Fruit fly (Drosophila melanogaster) whole organism, embryonic: ENCODE measurements around the gene CAHbeta.
A peak's percentile ranks its signal among the peaks of the same experiment; 100 is the strongest.

Source experiments
- Antp ChIP-seq: fragments of 200-800 bp; sonication (Bioruptor generic); optimal IDR thresholded peaks from 3 replicates; lab custom pipeline; 2016; ENCODE audit warnings: missing biosample characterization, missing genetic modification characterization
- B-H1 ChIP-seq: fragments of 200-800 bp; sonication (Bioruptor generic); IDR thresholded peaks from 3 replicates; pipeline ENCODE4 v1.3.6; 2022; ENCODE audit warnings: missing biosample characterization, missing genetic modification characterization
- CG10321 ChIP-seq: fragments of 200-800 bp; sonication (Bioruptor generic); IDR thresholded peaks from 2 replicates; pipeline ENCODE4 v1.3.6; 2022; ENCODE audit warnings: missing biosample characterization, missing genetic modification characterization
- CG10462 ChIP-seq: fragments of 200-800 bp; sonication (Bioruptor generic); optimal IDR thresholded peaks from 2 replicates; lab custom pipeline; 2016; ENCODE audit warnings: missing biosample characterization, missing genetic modification characterization
- CG10979 ChIP-seq: fragments of 200-800 bp; sonication (Bioruptor generic); optimal IDR thresholded peaks from 2 replicates; lab custom pipeline; 2018; ENCODE audit warnings: missing biosample characterization, mild to moderate bottlenecking, missing genetic modification characterization, moderate library complexity
- CG11085 ChIP-seq: fragments of 200-800 bp; sonication (Bioruptor generic); IDR thresholded peaks from 2 replicates; pipeline ENCODE4 v1.3.6; 2022; ENCODE audit warnings: missing biosample characterization, missing genetic modification characterization
- CG12155 ChIP-seq: fragments of 200-800 bp; sonication (Bioruptor generic); optimal IDR thresholded peaks from 3 replicates; lab custom pipeline; 2016; ENCODE audit warnings: missing biosample characterization, missing genetic modification characterization
- CG1233 ChIP-seq: fragments of 200-800 bp; sonication (Bioruptor generic); optimal IDR thresholded peaks from 4 replicates; lab custom pipeline; 2018; ENCODE audit warnings: missing biosample characterization, mild to moderate bottlenecking, missing genetic modification characterization
- CG16863 ChIP-seq: fragments of 200-800 bp; sonication (Bioruptor generic); optimal IDR thresholded peaks from 3 replicates; lab custom pipeline; 2016; ENCODE audit warnings: missing biosample characterization, missing genetic modification characterization
- CG17612 ChIP-seq: fragments of 200-800 bp; sonication (Bioruptor generic); IDR thresholded peaks from 2 replicates; pipeline ENCODE4 v1.3.6; 2022; ENCODE audit warnings: missing biosample characterization, missing genetic modification characterization
- CG17912 ChIP-seq: fragments of 200-800 bp; sonication (Bioruptor generic); optimal IDR thresholded peaks from 2 replicates; lab custom pipeline; 2018; ENCODE audit warnings: missing biosample characterization, mild to moderate bottlenecking, missing genetic modification characterization
- CG1792 ChIP-seq: fragments of 200-800 bp; sonication (Bioruptor generic); optimal IDR thresholded peaks from 2 replicates; lab custom pipeline; 2016; ENCODE audit warnings: missing biosample characterization, missing genetic modification characterization
- CG18262 ChIP-seq: fragments of 200-800 bp; optimal IDR thresholded peaks from 3 replicates; lab custom pipeline; 2019; ENCODE audit warnings: missing biosample characterization, mild to moderate bottlenecking, missing genetic modification characterization, moderate library complexity
- CG18476 ChIP-seq: fragments of 200-800 bp; sonication (Bioruptor generic); optimal IDR thresholded peaks from 2 replicates; lab custom pipeline; 2016; ENCODE audit warnings: missing biosample characterization, mild to moderate bottlenecking, missing genetic modification characterization
- CG3065 ChIP-seq: fragments of 200-800 bp; sonication (Bioruptor generic); optimal IDR thresholded peaks from 2 replicates; lab custom pipeline; 2016; ENCODE audit warnings: missing biosample characterization, missing genetic modification characterization
- CG32532 ChIP-seq: fragments of 200-800 bp; sonication (Bioruptor generic); IDR thresholded peaks from 2 replicates; pipeline ENCODE4 v1.3.6; 2022; ENCODE audit warnings: missing biosample characterization, missing genetic modification characterization
- CG5953 ChIP-seq: fragments of 200-800 bp; sonication (Bioruptor generic); IDR thresholded peaks from 2 replicates; pipeline ENCODE4 v1.3.6; 2022; ENCODE audit warnings: missing biosample characterization, missing genetic modification characterization
- CG9932 ChIP-seq: fragments of 200-800 bp; sonication (Bioruptor generic); IDR thresholded peaks from 2 replicates; pipeline ENCODE4 v1.3.6; 2022; ENCODE audit warnings: missing biosample characterization, missing genetic modification characterization
- Dad ChIP-seq: fragments of 200-800 bp; sonication (Bioruptor generic); optimal IDR thresholded peaks from 3 replicates; lab custom pipeline; 2016; ENCODE audit warnings: missing biosample characterization, missing genetic modification characterization
- Dfd ChIP-seq, 2 experiments: fragments of >200 bp; optimal IDR thresholded peaks; 2 replicates each; lab custom pipeline; 2017; ENCODE audit warnings: missing biosample characterization in 2 of 2, missing genetic modification characterization in 2 of 2
- Dip3 ChIP-seq: fragments of 200-800 bp; sonication (Bioruptor generic); optimal IDR thresholded peaks from 3 replicates; lab custom pipeline; 2016; ENCODE audit warnings: missing biosample characterization, missing genetic modification characterization
- Doc3 ChIP-seq: fragments of 200-800 bp; sonication (Bioruptor generic); IDR thresholded peaks from 3 replicates; pipeline ENCODE4 v1.3.6; 2022; ENCODE audit warnings: missing biosample characterization, missing genetic modification characterization; ENCODE audit not compliant: partially characterized antibody
- Eip74EF ChIP-seq, 2 experiments: fragments of 200-800 bp in 1 of 2; fragments of >200 bp in 1 of 2; sonication (Bioruptor generic) in 1 of 2; optimal IDR thresholded peaks; 2 replicates each; lab custom pipeline; 2017 to 2019; ENCODE audit warnings: missing biosample characterization in 2 of 2, missing genetic modification characterization in 2 of 2, mild to moderate bottlenecking in 1 of 2, moderate library complexity in 1 of 2
- NC2α ChIP-seq: fragments of 200-800 bp; sonication (Bioruptor generic); optimal IDR thresholded peaks from 2 replicates; lab custom pipeline; 2016; ENCODE audit warnings: missing biosample characterization, missing genetic modification characterization
- Oaz ChIP-seq: fragments of 200-800 bp; sonication (Bioruptor generic); IDR thresholded peaks from 2 replicates; pipeline ENCODE4 v1.3.6; 2022; ENCODE audit warnings: missing biosample characterization, missing genetic modification characterization
- Optix ChIP-seq: fragments of 200-800 bp; sonication (Bioruptor generic); IDR thresholded peaks from 3 replicates; pipeline ENCODE4 v1.3.6; 2022; ENCODE audit warnings: missing biosample characterization, missing genetic modification characterization
- Poxn ChIP-seq: fragments of 200-800 bp; sonication (Bioruptor generic); IDR thresholded peaks from 2 replicates; pipeline ENCODE4 v1.3.6; 2022; ENCODE audit warnings: missing biosample characterization, missing genetic modification characterization
- Rx ChIP-seq: fragments of 200-800 bp; sonication (Bioruptor generic); IDR thresholded peaks from 2 replicates; pipeline ENCODE4 v1.3.6; 2022; ENCODE audit warnings: missing biosample characterization, missing genetic modification characterization
- al ChIP-seq: fragments of 200-800 bp; sonication (Bioruptor generic); IDR thresholded peaks from 2 replicates; pipeline ENCODE4 v1.3.6; 2022; ENCODE audit warnings: missing biosample characterization, missing genetic modification characterization
- ap ChIP-seq: fragments of 200-800 bp; sonication (Bioruptor generic); IDR thresholded peaks from 2 replicates; pipeline ENCODE4 v1.3.6; 2022; ENCODE audit warnings: missing biosample characterization, missing genetic modification characterization
- ase ChIP-seq: fragments of 200-800 bp; sonication (Bioruptor generic); IDR thresholded peaks from 3 replicates; pipeline ENCODE4 v1.3.6; 2022; ENCODE audit warnings: missing biosample characterization, missing genetic modification characterization
- bab2 ChIP-seq: fragments of 200-800 bp; sonication (Bioruptor generic); optimal IDR thresholded peaks from 2 replicates; lab custom pipeline; 2016; ENCODE audit warnings: missing biosample characterization, missing genetic modification characterization
- bowl ChIP-seq: fragments of 200-800 bp; sonication (Bioruptor generic); IDR thresholded peaks from 2 replicates; pipeline ENCODE4 v1.3.6; 2022; ENCODE audit warnings: missing biosample characterization, missing genetic modification characterization
- ci ChIP-seq: fragments of 200-800 bp; sonication (Bioruptor generic); IDR thresholded peaks from 3 replicates; pipeline ENCODE4 v1.3.6; 2022; ENCODE audit warnings: missing biosample characterization, missing genetic modification characterization
- crol ChIP-seq: fragments of 200-800 bp; sonication (Bioruptor generic); IDR thresholded peaks from 2 replicates; pipeline ENCODE4 v1.3.6; 2022; ENCODE audit warnings: missing biosample characterization, missing genetic modification characterization
- da ChIP-seq: fragments of 200-800 bp; sonication (Bioruptor generic); optimal IDR thresholded peaks from 2 replicates; lab custom pipeline; 2016; ENCODE audit warnings: missing biosample characterization, missing genetic modification characterization
- dan ChIP-seq: fragments of 200-800 bp; sonication (Bioruptor generic); IDR thresholded peaks from 2 replicates; pipeline ENCODE4 v1.3.6; 2022; ENCODE audit warnings: missing biosample characterization, missing genetic modification characterization
- fu2 ChIP-seq: fragments of 200-800 bp; sonication (Bioruptor generic); optimal IDR thresholded peaks from 2 replicates; lab custom pipeline; 2016; ENCODE audit warnings: missing biosample characterization, missing genetic modification characterization
- grn ChIP-seq: fragments of 200-800 bp; sonication (Bioruptor generic); optimal IDR thresholded peaks from 3 replicates; lab custom pipeline; 2017; ENCODE audit warnings: missing biosample characterization, missing genetic modification characterization
- pan ChIP-seq, 4 experiments: fragments of >200 bp in 3 of 4; fragments of 200-800 bp in 1 of 4; sonication (Bioruptor generic) in 1 of 4; optimal IDR thresholded peaks in 3 of 4; IDR thresholded peaks in 1 of 4; 2 replicates each; pipeline versions ENCODE4 v1.3.6 to Lab custom; 2017 to 2022; ENCODE audit warnings: missing biosample characterization in 2 of 4, missing genetic modification characterization in 2 of 4, mixed read lengths in 1 of 4
- phol ChIP-seq: fragments of 200-800 bp; sonication (Bioruptor generic); optimal IDR thresholded peaks from 3 replicates; lab custom pipeline; 2018; ENCODE audit warnings: missing biosample characterization, mild to moderate bottlenecking, missing genetic modification characterization, moderate library complexity
- prd ChIP-seq, 3 experiments: fragments of >200 bp in 2 of 3; fragments of 200-800 bp in 1 of 3; sonication (Bioruptor generic) in 1 of 3; optimal IDR thresholded peaks in 2 of 3; IDR thresholded peaks in 1 of 3; 2 replicates in 2 of 3; 3 replicates in 1 of 3; pipeline versions ENCODE4 v1.3.6 to Lab custom; 2017 to 2022; ENCODE audit warnings: missing biosample characterization in 1 of 3, missing genetic modification characterization in 1 of 3
- pum ChIP-seq: fragments of 200-800 bp; sonication (Bioruptor generic); optimal IDR thresholded peaks from 2 replicates; lab custom pipeline; 2016; ENCODE audit warnings: missing biosample characterization, missing genetic modification characterization
- row ChIP-seq: fragments of 200-800 bp; sonication (Bioruptor generic); IDR thresholded peaks from 3 replicates; pipeline ENCODE4 v1.3.6; 2022; ENCODE audit warnings: missing biosample characterization, missing genetic modification characterization
- run ChIP-seq: fragments of 200-800 bp; sonication (Bioruptor generic); optimal IDR thresholded peaks from 3 replicates; lab custom pipeline; 2018; ENCODE audit warnings: missing biosample characterization, mild to moderate bottlenecking, missing genetic modification characterization
- sug ChIP-seq: fragments of 200-800 bp; optimal IDR thresholded peaks from 2 replicates; lab custom pipeline; 2019; ENCODE audit warnings: missing biosample characterization, mild to moderate bottlenecking, missing genetic modification characterization, moderate library complexity
- tin ChIP-seq: fragments of 200-800 bp; sonication (Bioruptor generic); optimal IDR thresholded peaks from 3 replicates; lab custom pipeline; 2016; ENCODE audit warnings: missing biosample characterization, missing genetic modification characterization
- trh ChIP-seq: fragments of 200-800 bp; sonication (Bioruptor generic); optimal IDR thresholded peaks from 2 replicates; lab custom pipeline; 2016; ENCODE audit warnings: missing biosample characterization, missing genetic modification characterization
- vfl ChIP-seq: fragments of 200-800 bp; sonication (Bioruptor generic); optimal IDR thresholded peaks from 2 replicates; lab custom pipeline; 2016; ENCODE audit warnings: missing biosample characterization, missing genetic modification characterization
- zen ChIP-seq: fragments of 200-800 bp; sonication (Bioruptor generic); optimal IDR thresholded peaks from 3 replicates; lab custom pipeline; 2018; ENCODE audit warnings: missing biosample characterization, mild to moderate bottlenecking, missing genetic modification characterization, moderate library complexity

The CAHbeta gene

dm6 chr3R:8931777-8932345, 48.8 kb upstream of the CAHbeta start, which contains the start of gene pyd (continued):
- TF ChIP-seq CG32532: peak; percentile 53; the same call in 1 of the 2 replicates
- peak; percentile 80 for TF ChIP-seq da (GFP tag; lab: Kevin White, UChicago)
- peak; percentile 62; the same call in 2 of the 3 replicates for TF ChIP-seq Optix
- TF ChIP-seq CG3065 (GFP tag; lab: Kevin White, UChicago): no peak
- peak; percentile 50 for TF ChIP-seq zen (tag; lab: Kevin White, UChicago)
- TF ChIP-seq row (GFP tag; lab: Robert Waterston, UW): peak; percentile 92
- peak in 1 of 2 experiments; percentile 26 for TF ChIP-seq Eip74EF (GFP tag; optimal IDR thresholded peaks at IDR 0.05; lab: Kevin White, UChicago)
- TF ChIP-seq dan: no peak
- no peak for TF ChIP-seq Poxn (GFP tag; lab: Robert Waterston, UW)
- TF ChIP-seq sug (tag; lab: Kevin White, UChicago): peak; percentile 75
- TF ChIP-seq grn (GFP tag; lab: Kevin White, UChicago): peak; percentile 64
- no peak for TF ChIP-seq CG5953 (GFP tag; lab: Robert Waterston, UW)
- no peak for TF ChIP-seq pan (optimal IDR thresholded peaks at IDR 0.05; lab: Kevin White, UChicago)
- TF ChIP-seq pan (GFP tag; optimal IDR thresholded peaks at IDR 0.05 in 1 of 2, IDR thresholded peaks at IDR 0.05 in 1 of 2): peak in 1 of 2 experiments; percentile 36
- TF ChIP-seq ase: peak; percentile 40; the same call in 1 of the 3 replicates
- TF ChIP-seq Antp: peak; percentile 57
- TF ChIP-seq CG17912 (GFP tag; lab: Kevin White, UChicago): no peak
- TF ChIP-seq Dfd (GFP tag; optimal IDR thresholded peaks at IDR 0.05; lab: Kevin White, UChicago): no peak
- TF ChIP-seq Rx (GFP tag; lab: Robert Waterston, UW): no peak
- peak; percentile 39 for TF ChIP-seq Dip3 (GFP tag; lab: Kevin White, UChicago)
- TF ChIP-seq CG18262: peak; percentile 57
- TF ChIP-seq bowl (GFP tag; lab: Robert Waterston, UW): no peak; the same call in 1 of the 2 replicates
- peak; percentile 18; the same call in 1 of the 3 replicates for TF ChIP-seq B-H1 (GFP tag; lab: Robert Waterston, UW)
- no peak for TF ChIP-seq Doc3 (GFP tag; lab: Robert Waterston, UW)
- TF ChIP-seq CG1233 (GFP tag; lab: Kevin White, UChicago): peak; percentile 75
- TF ChIP-seq CG10462 (GFP tag; lab: Kevin White, UChicago): peak; percentile 53
- TF ChIP-seq NC2α (GFP tag; lab: Kevin White, UChicago): peak; percentile 30
- TF ChIP-seq CG12155: peak; percentile 98
- no peak for TF ChIP-seq trh (GFP tag; lab: Kevin White, UChicago)
- TF ChIP-seq CG9932: peak; percentile 63
- TF ChIP-seq prd (optimal IDR thresholded peaks at IDR 0.05; lab: Kevin White, UChicago): no peak
- TF ChIP-seq prd (GFP tag; IDR thresholded peaks at IDR 0.05; lab: Robert Waterston, UW): peak; percentile 60
- TF ChIP-seq run (tag; lab: Kevin White, UChicago): peak; percentile 22
- TF ChIP-seq phol (tag; lab: Kevin White, UChicago): peak; percentile 94
- no peak for TF ChIP-seq al (GFP tag; lab: Robert Waterston, UW)
- TF ChIP-seq vfl: peak; percentile 66
- peak; percentile 23 for TF ChIP-seq CG18476 (GFP tag; lab: Kevin White, UChicago)
- TF ChIP-seq pum: peak; percentile 13
- no peak for TF ChIP-seq CG17612 (GFP tag; lab: Robert Waterston, UW)
- TF ChIP-seq CG1792: peak; percentile 64
- TF ChIP-seq CG16863 (GFP tag; lab: Kevin White, UChicago): peak; percentile 37
- peak; percentile 49 for TF ChIP-seq CG10979 (tag; lab: Kevin White, UChicago)
- TF ChIP-seq CG11085 (GFP tag; lab: Robert Waterston, UW): 0 out of 2 replicates have a peak, but pooled peaks have one; percentile 21
- TF ChIP-seq tin (GFP tag; lab: Kevin White, UChicago): peak; percentile 63
- TF ChIP-seq crol (GFP tag; lab: Robert Waterston, UW): 0 out of 2 replicates have a peak, but pooled peaks have one; percentile 30
- TF ChIP-seq CG10321: no peak
- TF ChIP-seq Dad: peak; percentile 61
- TF ChIP-seq ci (GFP tag; lab: Robert Waterston, UW): peak; percentile 72
- TF ChIP-seq ap (GFP tag; lab: Robert Waterston, UW): no peak; the same call in 1 of the 2 replicates
- peak; percentile 46 for TF ChIP-seq bab2 (GFP tag; lab: Kevin White, UChicago)
- TF ChIP-seq fu2 (GFP tag; lab: Kevin White, UChicago): peak; percentile 71
- TF ChIP-seq Oaz (GFP tag; lab: Robert Waterston, UW): no peak
